Fruit fly (Drosophila melanogaster): ENCODE data around the gene CG14708.

CG14708 gene

dm6 chr3R:11568873-11569450, 15.0 kb downstream of the CG14708 start, which contains the start of gene Mrp4:
Mrp4 (plus strand) TSS chr3R:11569250.
- TF ChIP-seq CG1620 (GFP tag; optimal IDR thresholded peaks at IDR 0.05): no peak
- peak in 1 of 2 experiments; percentile 75 for TF ChIP-seq cnc (optimal IDR thresholded peaks at IDR 0.05)
- TF ChIP-seq Crg-1 (GFP tag; optimal IDR thresholded peaks at IDR 0.05): no peak
- TF ChIP-seq CG12768 (GFP tag; optimal IDR thresholded peaks at IDR 0.05): peak; percentile 59
- peak; percentile 41 for TF ChIP-seq tj (GFP tag; optimal IDR thresholded peaks at IDR 0.05)
- peak; percentile 37 for TF ChIP-seq CG7045 (GFP tag; optimal IDR thresholded peaks at IDR 0.05)
- TF ChIP-seq toe (GFP tag; optimal IDR thresholded peaks at IDR 0.05): no peak
- peak; percentile 10 for TF ChIP-seq cic (GFP tag; optimal IDR thresholded peaks at IDR 0.05)
- peak; percentile 93 for TF ChIP-seq kay (GFP tag; ENCODE audit: borderline replicate concordance)
- peak; percentile 25 for TF ChIP-seq Clk (GFP tag; optimal IDR thresholded peaks at IDR 0.05)
- TF ChIP-seq bab1 (GFP tag; optimal IDR thresholded peaks at IDR 0.05): peak; percentile 36
- TF ChIP-seq ovo (GFP tag; optimal IDR thresholded peaks at IDR 0.05): no peak
- TF ChIP-seq CG11617 (GFP tag; optimal IDR thresholded peaks at IDR 0.05): peak; percentile 56
- peak; percentile 26 for TF ChIP-seq CG14711 (tag; optimal IDR thresholded peaks at IDR 0.05)
- peak; percentile 23 for TF ChIP-seq Hr96 (GFP tag; optimal IDR thresholded peaks at IDR 0.05)
- TF ChIP-seq CG5204 (GFP tag; optimal IDR thresholded peaks at IDR 0.05): no peak
- TF ChIP-seq CG7101 (tag; optimal IDR thresholded peaks at IDR 0.05): peak; percentile 50
- peak; percentile 71 for TF ChIP-seq CG33017 (tag; optimal IDR thresholded peaks at IDR 0.05)
- TF ChIP-seq Mnt (GFP tag; optimal IDR thresholded peaks at IDR 0.05): peak; percentile 96
- no peak for TF ChIP-seq pad (GFP tag; optimal IDR thresholded peaks at IDR 0.05)

- no peak for TF ChIP-seq Clk (GFP tag; optimal IDR thresholded peaks at IDR 0.05)
- no peak for TF ChIP-seq CG14711 (tag; optimal IDR thresholded peaks at IDR 0.05)
- TF ChIP-seq Mnt (GFP tag; optimal IDR thresholded peaks at IDR 0.05): no peak
- TF ChIP-seq CG7045 (GFP tag; optimal IDR thresholded peaks at IDR 0.05): no peak
- no peak for TF ChIP-seq CG11617 (GFP tag; optimal IDR thresholded peaks at IDR 0.05)
- no peak for TF ChIP-seq cic (GFP tag; optimal IDR thresholded peaks at IDR 0.05)
- TF ChIP-seq toe (GFP tag; optimal IDR thresholded peaks at IDR 0.05): no peak
- no peak for TF ChIP-seq pad (GFP tag; optimal IDR thresholded peaks at IDR 0.05)
- no peak for TF ChIP-seq CG12768 (GFP tag; optimal IDR thresholded peaks at IDR 0.05)
- TF ChIP-seq cnc (optimal IDR thresholded peaks at IDR 0.05): no peak
- no peak for TF ChIP-seq CG5204 (GFP tag; optimal IDR thresholded peaks at IDR 0.05)
These were observed 16.0 kb downstream of the CG14708 start for dm6 chr3R:11569993-11570392.

dm6 chr3R:11571408-11571807, 17.5 kb downstream of the CG14708 start:
- no peak for TF ChIP-seq CG14711 (tag; optimal IDR thresholded peaks at IDR 0.05)
- no peak for TF ChIP-seq Clk (GFP tag; optimal IDR thresholded peaks at IDR 0.05)
- no peak for TF ChIP-seq CG11617 (GFP tag; optimal IDR thresholded peaks at IDR 0.05)
- no peak for TF ChIP-seq CG12768 (GFP tag; optimal IDR thresholded peaks at IDR 0.05)
- TF ChIP-seq Hr96 (GFP tag; optimal IDR thresholded peaks at IDR 0.05): no peak
- no peak for TF ChIP-seq CG5204 (GFP tag; optimal IDR thresholded peaks at IDR 0.05)
- no peak for TF ChIP-seq kay (GFP tag; ENCODE audit: borderline replicate concordance)
- TF ChIP-seq ovo (GFP tag; optimal IDR thresholded peaks at IDR 0.05): no peak
- no peak for TF ChIP-seq CG1620 (GFP tag; optimal IDR thresholded peaks at IDR 0.05)
- no peak for TF ChIP-seq cic (GFP tag; optimal IDR thresholded peaks at IDR 0.05)
- no peak for TF ChIP-seq cnc (optimal IDR thresholded peaks at IDR 0.05)
- no peak for TF ChIP-seq pad (GFP tag; optimal IDR thresholded peaks at IDR 0.05)
- no peak for TF ChIP-seq CG7045 (GFP tag; optimal IDR thresholded peaks at IDR 0.05)
- no peak for TF ChIP-seq CG7101 (tag; optimal IDR thresholded peaks at IDR 0.05)

- no peak for TF ChIP-seq CG1620 (GFP tag; optimal IDR thresholded peaks at IDR 0.05)
- no peak for TF ChIP-seq cnc (optimal IDR thresholded peaks at IDR 0.05)
- no peak for TF ChIP-seq CG7045 (GFP tag; optimal IDR thresholded peaks at IDR 0.05)
- no peak for TF ChIP-seq toe (GFP tag; optimal IDR thresholded peaks at IDR 0.05)
- no peak for TF ChIP-seq Clk (GFP tag; optimal IDR thresholded peaks at IDR 0.05)
These were observed 24.7 kb downstream of the CG14708 start, which contains the start of the genes CG6790 and CG5342 for dm6 chr3R:11578645-11579044. CG6790 (minus strand) TSS chr3R:11578745. CG5342 (plus strand) TSS chr3R:11578826.

- TF ChIP-seq CG12768 (GFP tag; optimal IDR thresholded peaks at IDR 0.05) (no peak), CG5204 (GFP tag; optimal IDR thresholded peaks at IDR 0.05) (no peak), kay (GFP tag; ENCODE audit: borderline replicate concordance) (no peak), cic (GFP tag; optimal IDR thresholded peaks at IDR 0.05) (peak; percentile 31), Clk (GFP tag; optimal IDR thresholded peaks at IDR 0.05) (no peak), Mnt (GFP tag; optimal IDR thresholded peaks at IDR 0.05) (peak; percentile 7), CG7101 (tag; optimal IDR thresholded peaks at IDR 0.05) (no peak), CG11617 (GFP tag; optimal IDR thresholded peaks at IDR 0.05) (peak; percentile 7), cnc (optimal IDR thresholded peaks at IDR 0.05) (no peak), CG7045 (GFP tag; optimal IDR thresholded peaks at IDR 0.05) (no peak), CG14711 (tag; optimal IDR thresholded peaks at IDR 0.05) (no peak), Hr96 (GFP tag; optimal IDR thresholded peaks at IDR 0.05) (no peak), ovo (GFP tag; optimal IDR thresholded peaks at IDR 0.05) (peak; percentile 10), pad (GFP tag; optimal IDR thresholded peaks at IDR 0.05) (peak; percentile 60), CG1620 (GFP tag; optimal IDR thresholded peaks at IDR 0.05) (peak; percentile 50), CG33017 (tag; optimal IDR thresholded peaks at IDR 0.05) (no peak), bab1 (GFP tag; optimal IDR thresholded peaks at IDR 0.05) (peak; percentile 55), tj (GFP tag; optimal IDR thresholded peaks at IDR 0.05) (no peak), toe (GFP tag; optimal IDR thresholded peaks at IDR 0.05) (no peak), Crg-1 (GFP tag; optimal IDR thresholded peaks at IDR 0.05) (no peak)
These were observed 27.7 kb downstream of the CG14708 start, which contains the start of gene wkd for dm6 chr3R:11581340-11582252. wkd (plus strand) TSS chr3R:11581576.
